Fruit fly (Drosophila melanogaster) whole organism, embryonic: ENCODE data around the gene phol.

Experiments
- Asciz ChIP-seq: fragments of 200-800 bp; sonication (Bioruptor generic); optimal IDR thresholded peaks from 2 replicates; lab custom pipeline; 2017; ENCODE audit warnings: missing biosample characterization, mild to moderate bottlenecking, missing genetic modification characterization, missing genetic modification reagents
- B-H2 ChIP-seq: fragments of 200-800 bp; sonication (Bioruptor generic); optimal IDR thresholded peaks from 2 replicates; lab custom pipeline; 2018; ENCODE audit warnings: missing biosample characterization, mild to moderate bottlenecking, missing genetic modification characterization
- Bdp1 ChIP-seq: fragments of 200-800 bp; sonication (Bioruptor generic); optimal IDR thresholded peaks from 3 replicates; lab custom pipeline; 2016; ENCODE audit warnings: missing biosample characterization, missing genetic modification characterization
- Blimp-1 ChIP-seq: fragments of 200-800 bp; sonication (Bioruptor generic); optimal IDR thresholded peaks from 3 replicates; lab custom pipeline; 2018; ENCODE audit warnings: missing biosample characterization, missing genetic modification characterization, mild to moderate bottlenecking, moderate library complexity, missing genetic modification reagents
- CG10209 ChIP-seq: fragments of 200-800 bp; sonication (Bioruptor generic); optimal IDR thresholded peaks from 3 replicates; lab custom pipeline; 2017; ENCODE audit warnings: missing biosample characterization, mild to moderate bottlenecking, missing genetic modification characterization, missing genetic modification reagents
- CG11504 ChIP-seq: fragments of 200-800 bp; sonication (Bioruptor generic); optimal IDR thresholded peaks from 3 replicates; lab custom pipeline; 2019; ENCODE audit warnings: missing biosample characterization, mild to moderate bottlenecking, missing genetic modification characterization, moderate library complexity
- CG12236 ChIP-seq: fragments of 200-800 bp; sonication (Bioruptor generic); optimal IDR thresholded peaks from 2 replicates; lab custom pipeline; 2016; ENCODE audit warnings: missing biosample characterization, missing genetic modification characterization
- CG15269 ChIP-seq: fragments of 200-800 bp; sonication (Bioruptor generic); optimal IDR thresholded peaks from 2 replicates; lab custom pipeline; 2018; ENCODE audit warnings: missing biosample characterization, mild to moderate bottlenecking, missing genetic modification characterization, moderate library complexity
- CG1602 ChIP-seq: fragments of 200-800 bp; sonication (Bioruptor generic); optimal IDR thresholded peaks from 3 replicates; lab custom pipeline; 2016; ENCODE audit warnings: missing biosample characterization, missing genetic modification characterization
- CG1603 ChIP-seq: fragments of 200-800 bp; sonication (Bioruptor generic); optimal IDR thresholded peaks from 2 replicates; lab custom pipeline; 2019; ENCODE audit warnings: missing biosample characterization, mild to moderate bottlenecking, missing genetic modification characterization, moderate library complexity
- CG17385 ChIP-seq: fragments of 200-800 bp; sonication (Bioruptor generic); optimal IDR thresholded peaks from 3 replicates; lab custom pipeline; 2018; ENCODE audit warnings: missing biosample characterization, mild to moderate bottlenecking, missing genetic modification characterization
- CG18262 ChIP-seq: fragments of 200-800 bp; optimal IDR thresholded peaks from 3 replicates; lab custom pipeline; 2019; ENCODE audit warnings: missing biosample characterization, mild to moderate bottlenecking, missing genetic modification characterization, moderate library complexity
- CG2678 ChIP-seq: fragments of 200-800 bp; sonication (Bioruptor generic); optimal IDR thresholded peaks from 3 replicates; lab custom pipeline; 2019; ENCODE audit warnings: missing biosample characterization, mild to moderate bottlenecking, missing genetic modification characterization, moderate library complexity
- CG2712 ChIP-seq: fragments of 200-800 bp; optimal IDR thresholded peaks from 3 replicates; lab custom pipeline; 2019; ENCODE audit warnings: missing biosample characterization, mild to moderate bottlenecking, missing genetic modification characterization, moderate library complexity
- CG30020 ChIP-seq: fragments of 200-800 bp; optimal IDR thresholded peaks from 2 replicates; lab custom pipeline; 2019; ENCODE audit warnings: missing biosample characterization, mild to moderate bottlenecking, missing genetic modification characterization, moderate library complexity
- CG32772 ChIP-seq: fragments of 200-800 bp; sonication (Bioruptor generic); IDR thresholded peaks from 2 replicates; pipeline ENCODE4 v1.3.6; 2022; ENCODE audit warnings: missing biosample characterization, missing genetic modification characterization
- CG3281 ChIP-seq: fragments of 200-800 bp; sonication (Bioruptor generic); optimal IDR thresholded peaks from 3 replicates; lab custom pipeline; 2017; ENCODE audit warnings: missing biosample characterization, mild to moderate bottlenecking, missing genetic modification characterization
- CG34224 ChIP-seq: fragments of 200-800 bp; sonication (Bioruptor generic); IDR thresholded peaks from 3 replicates; pipeline ENCODE4 v1.3.6; 2022; ENCODE audit warnings: missing biosample characterization, missing genetic modification characterization; ENCODE audit not compliant: partially characterized antibody
- CG34422 ChIP-seq: fragments of 200-800 bp; sonication (Bioruptor generic); IDR thresholded peaks from 3 replicates; pipeline ENCODE4 v1.3.6; 2022; ENCODE audit warnings: missing biosample characterization, missing genetic modification characterization
- CG4404 ChIP-seq: fragments of 200-800 bp; sonication (Bioruptor generic); IDR thresholded peaks from 2 replicates; pipeline ENCODE4 v1.3.6; 2022; ENCODE audit warnings: missing biosample characterization, missing genetic modification characterization
- CG6765 ChIP-seq: fragments of 200-800 bp; sonication (Bioruptor generic); optimal IDR thresholded peaks from 3 replicates; lab custom pipeline; 2017; ENCODE audit warnings: missing biosample characterization, mild to moderate bottlenecking, missing genetic modification characterization
- CG8359 ChIP-seq: fragments of 200-800 bp; sonication (Bioruptor generic); optimal IDR thresholded peaks from 2 replicates; lab custom pipeline; 2017; ENCODE audit warnings: missing biosample characterization, mild to moderate bottlenecking, missing genetic modification characterization, borderline replicate concordance
- CG9437 ChIP-seq: fragments of 200-800 bp; sonication (Bioruptor generic); optimal IDR thresholded peaks from 2 replicates; lab custom pipeline; 2018; ENCODE audit warnings: missing biosample characterization, mild to moderate bottlenecking, missing genetic modification characterization
- CG9817 ChIP-seq: fragments of 200-800 bp; sonication (Bioruptor generic); optimal IDR thresholded peaks from 2 replicates; lab custom pipeline; 2018; ENCODE audit warnings: missing biosample characterization, mild to moderate bottlenecking, missing genetic modification characterization, moderate library complexity
- CG9932 ChIP-seq: fragments of 200-800 bp; sonication (Bioruptor generic); IDR thresholded peaks from 2 replicates; pipeline ENCODE4 v1.3.6; 2022; ENCODE audit warnings: missing biosample characterization, missing genetic modification characterization
- D19B ChIP-seq: fragments of 200-800 bp; sonication (Bioruptor generic); optimal IDR thresholded peaks from 2 replicates; lab custom pipeline; 2017; ENCODE audit warnings: missing biosample characterization, mild to moderate bottlenecking, missing genetic modification characterization
- Dek ChIP-seq: fragments of 200-800 bp; sonication (Bioruptor generic); optimal IDR thresholded peaks from 3 replicates; lab custom pipeline; 2019; ENCODE audit warnings: missing biosample characterization, mild to moderate bottlenecking, missing genetic modification characterization, moderate library complexity
- HLH54F ChIP-seq: fragments of 200-800 bp; sonication (Bioruptor generic); optimal IDR thresholded peaks from 3 replicates; lab custom pipeline; 2016; ENCODE audit warnings: missing biosample characterization, missing genetic modification characterization
- NfI ChIP-seq: fragments of 200-800 bp; sonication (Bioruptor generic); optimal IDR thresholded peaks from 3 replicates; lab custom pipeline; 2018; ENCODE audit warnings: missing biosample characterization, mild to moderate bottlenecking, missing genetic modification characterization, moderate library complexity
- Spps ChIP-seq: fragments of 200-800 bp; sonication (Bioruptor generic); optimal IDR thresholded peaks from 2 replicates; lab custom pipeline; 2018; ENCODE audit warnings: missing biosample characterization, mild to moderate bottlenecking, missing genetic modification characterization
- Xbp1 ChIP-seq: fragments of 200-800 bp; sonication (Bioruptor generic); optimal IDR thresholded peaks from 3 replicates; lab custom pipeline; 2016; ENCODE audit warnings: missing biosample characterization, mild to moderate bottlenecking, missing genetic modification characterization
- Xrp1 ChIP-seq: fragments of 200-800 bp; sonication (Bioruptor generic); IDR thresholded peaks from 2 replicates; pipeline ENCODE4 v1.3.6; 2022; ENCODE audit warnings: missing biosample characterization, missing genetic modification characterization
- bigmax ChIP-seq: fragments of 200-800 bp; sonication (Bioruptor generic); optimal IDR thresholded peaks from 2 replicates; lab custom pipeline; 2018; ENCODE audit warnings: missing biosample characterization, mild to moderate bottlenecking, missing genetic modification characterization
- crp ChIP-seq, 2 experiments: fragments of 200-800 bp; sonication (Bioruptor generic); optimal IDR thresholded peaks; 2 replicates in 1 of 2; 3 replicates in 1 of 2; lab custom pipeline; 2017; ENCODE audit warnings: missing biosample characterization in 2 of 2, missing genetic modification characterization in 2 of 2, mild to moderate bottlenecking in 1 of 2, moderate library complexity in 1 of 2
- dpn ChIP-seq, 2 experiments: fragments of 200-800 bp; sonication (Bioruptor generic); optimal IDR thresholded peaks; 3 replicates each; lab custom pipeline; 2016; ENCODE audit warnings: missing biosample characterization in 2 of 2, missing genetic modification characterization in 2 of 2
- ems ChIP-seq: fragments of 200-800 bp; sonication (Bioruptor generic); optimal IDR thresholded peaks from 3 replicates; lab custom pipeline; 2016; ENCODE audit warnings: missing biosample characterization, missing genetic modification characterization
- en ChIP-seq: fragments of 200-800 bp; sonication (Bioruptor generic); optimal IDR thresholded peaks from 2 replicates; lab custom pipeline; 2016; ENCODE audit warnings: missing biosample characterization, missing genetic modification characterization
- gcm ChIP-seq: fragments of 200-800 bp; sonication (Bioruptor generic); optimal IDR thresholded peaks from 2 replicates; lab custom pipeline; 2019; ENCODE audit warnings: missing biosample characterization, mild to moderate bottlenecking, missing genetic modification characterization, moderate library complexity
- gfzf ChIP-seq: fragments of 200-800 bp; sonication (Bioruptor generic); optimal IDR thresholded peaks from 2 replicates; lab custom pipeline; 2016; ENCODE audit warnings: missing biosample characterization, mild to moderate bottlenecking, missing genetic modification characterization, moderate library complexity
- gsb ChIP-seq: fragments of 200-800 bp; sonication (Bioruptor generic); IDR thresholded peaks from 2 replicates; pipeline ENCODE4 v1.3.6; 2022; ENCODE audit warnings: missing biosample characterization, missing genetic modification characterization
- kah ChIP-seq: fragments of 200-800 bp; sonication (Bioruptor generic); optimal IDR thresholded peaks from 2 replicates; lab custom pipeline; 2018; ENCODE audit warnings: missing biosample characterization, mild to moderate bottlenecking, missing genetic modification characterization
- lbe ChIP-seq: fragments of 200-800 bp; sonication (Bioruptor generic); optimal IDR thresholded peaks from 2 replicates; lab custom pipeline; 2016; ENCODE audit warnings: missing biosample characterization, mild to moderate bottlenecking, missing genetic modification characterization
- maf-S ChIP-seq: fragments of 200-800 bp; sonication (Bioruptor generic); optimal IDR thresholded peaks from 2 replicates; lab custom pipeline; 2016; ENCODE audit warnings: missing biosample characterization, missing genetic modification characterization
- nerfin-2 ChIP-seq: fragments of 200-800 bp; sonication (Bioruptor generic); IDR thresholded peaks from 2 replicates; pipeline ENCODE4 v1.3.6; 2022; ENCODE audit warnings: missing biosample characterization, missing genetic modification characterization; ENCODE audit not compliant: partially characterized antibody
- nom ChIP-seq: fragments of 200-800 bp; sonication (Bioruptor generic); optimal IDR thresholded peaks from 2 replicates; lab custom pipeline; 2017; ENCODE audit warnings: missing biosample characterization, missing genetic modification characterization, mild to moderate bottlenecking, moderate library complexity, missing genetic modification reagents
- pzg ChIP-seq: fragments of 200-800 bp; sonication (Bioruptor generic); optimal IDR thresholded peaks from 3 replicates; lab custom pipeline; 2018; ENCODE audit warnings: missing biosample characterization, mild to moderate bottlenecking, missing genetic modification characterization, moderate library complexity
- row ChIP-seq: fragments of 200-800 bp; sonication (Bioruptor generic); IDR thresholded peaks from 3 replicates; pipeline ENCODE4 v1.3.6; 2022; ENCODE audit warnings: missing biosample characterization, missing genetic modification characterization
- slp2 ChIP-seq: fragments of 200-800 bp; sonication (Bioruptor generic); optimal IDR thresholded peaks from 2 replicates; lab custom pipeline; 2016; ENCODE audit warnings: missing biosample characterization, missing genetic modification characterization

phol gene

dm6 chr3L:9446731-9447238 lies 9.3 kb downstream of the phol start, which contains the start of gene CG3529 (continued):
- TF ChIP-seq dpn (GFP tag; optimal IDR thresholded peaks at IDR 0.05; lab: Kevin White, UChicago), result peak in 1 of 2 experiments; percentile 27
- TF ChIP-seq HLH54F (GFP tag; lab: Kevin White, UChicago), result peak; percentile 5
- peak; percentile 57 for TF ChIP-seq CG2712 (tag; lab: Kevin White, UChicago)
- TF ChIP-seq crp (GFP tag; optimal IDR thresholded peaks at IDR 0.05; lab: Kevin White, UChicago), result peak in 1 of 2 experiments; percentile 2
- peak; percentile 19 for TF ChIP-seq Bdp1 (GFP tag; lab: Kevin White, UChicago)
- no peak for TF ChIP-seq en (GFP tag; lab: Kevin White, UChicago)
- TF ChIP-seq CG6765 (GFP tag; lab: Kevin White, UChicago), result peak; percentile 28
- peak; percentile 42; the same call in 1 of the 2 replicates for TF ChIP-seq CG9932
- TF ChIP-seq Xbp1 (GFP tag; lab: Kevin White, UChicago), result peak; percentile 8
- peak; percentile 1 for TF ChIP-seq bigmax (GFP tag; lab: Kevin White, UChicago)
- peak; percentile 8 for TF ChIP-seq CG10209 (GFP tag; lab: Kevin White, UChicago)
- TF ChIP-seq CG30020 (tag; lab: Kevin White, UChicago), result peak; percentile 31
- peak; percentile 37 for TF ChIP-seq Asciz (GFP tag; lab: Kevin White, UChicago)
- peak; percentile 64 for TF ChIP-seq B-H2 (GFP tag; lab: Kevin White, UChicago)
- peak; percentile 44; the same call in 1 of the 3 replicates for TF ChIP-seq CG34422 (GFP tag; lab: Robert Waterston, UW)
- peak; percentile 18 for TF ChIP-seq CG18262
- peak; percentile 9 for TF ChIP-seq Spps
- TF ChIP-seq CG34224 (GFP tag; lab: Robert Waterston, UW), result 0 out of 3 replicates have a peak, but pooled peaks have one; percentile 28
- no peak for TF ChIP-seq D19B
- peak; percentile 23 for TF ChIP-seq CG2678 (tag; lab: Kevin White, UChicago)
- TF ChIP-seq CG12236, result peak; percentile 10
- no peak for TF ChIP-seq Xrp1 (GFP tag; lab: Robert Waterston, UW)
- TF ChIP-seq nerfin-2, result 0 out of 2 replicates have a peak, but pooled peaks have one; percentile 26
- TF ChIP-seq nom, result peak; percentile 51
- TF ChIP-seq CG3281 (GFP tag; lab: Kevin White, UChicago), result peak; percentile 25
- TF ChIP-seq Blimp-1 (GFP tag; lab: Kevin White, UChicago), result peak; percentile 26
- peak; percentile 57 for TF ChIP-seq CG1603 (tag; lab: Kevin White, UChicago)
- TF ChIP-seq ems (GFP tag; lab: Kevin White, UChicago), result peak; percentile 8
- TF ChIP-seq CG9817 (tag; lab: Kevin White, UChicago), result peak; percentile 30
- TF ChIP-seq pzg (GFP tag; lab: Kevin White, UChicago), result peak; percentile 69
- TF ChIP-seq CG32772, result 0 out of 2 replicates have a peak, but pooled peaks have one; percentile 37
- TF ChIP-seq CG4404 (GFP tag; lab: Robert Waterston, UW), result no peak
- TF ChIP-seq lbe (GFP tag; lab: Kevin White, UChicago), result peak; percentile 29
- no peak for TF ChIP-seq CG9437 (GFP tag; lab: Kevin White, UChicago)
- TF ChIP-seq gfzf (GFP tag; lab: Kevin White, UChicago), result peak; percentile 92
- TF ChIP-seq Dek, result peak; percentile 39
- peak; percentile 17 for TF ChIP-seq slp2 (GFP tag; lab: Kevin White, UChicago)
- peak; percentile 44 for TF ChIP-seq kah (GFP tag; lab: Kevin White, UChicago)
- peak; percentile 40 for TF ChIP-seq NfI (GFP tag; lab: Kevin White, UChicago)
- TF ChIP-seq CG1602, result peak; percentile 5
- TF ChIP-seq row (GFP tag; lab: Robert Waterston, UW), result peak; percentile 75
- TF ChIP-seq gcm, result peak; percentile 3
- TF ChIP-seq CG17385 (GFP tag; lab: Kevin White, UChicago), result peak; percentile 49
- TF ChIP-seq maf-S (GFP tag; lab: Kevin White, UChicago), result peak; percentile 2
- TF ChIP-seq gsb (GFP tag; lab: Robert Waterston, UW), result 0 out of 2 replicates have a peak, but pooled peaks have one; percentile 28
- no peak for TF ChIP-seq CG8359
- peak; percentile 1 for TF ChIP-seq CG15269 (tag; lab: Kevin White, UChicago)
- peak; percentile 45 for TF ChIP-seq CG11504 (tag; lab: Kevin White, UChicago)
